Worm (Caenorhabditis elegans): ENCODE measurements around the gene nhr-59.

ce11 chrV:2238012-2238411 is 40.1 kb downstream of the nhr-59 start:
- TF ChIP-seq B0035.1 (tag; optimal IDR thresholded peaks at IDR 0.05) (no peak), F22D6.2 (tag; optimal IDR thresholded peaks at IDR 0.05) (no peak), F52B5.7 (tag; optimal IDR thresholded peaks at IDR 0.05) (no peak), ccch-3 (GFP tag; optimal IDR thresholded peaks at IDR 0.05) (no peak), fkh-3 (tag; optimal IDR thresholded peaks at IDR 0.05) (no peak), unc-62 (GFP tag; optimal IDR thresholded peaks at IDR 0.05) (no peak)
